Fruit fly (Drosophila melanogaster) whole organism, embryonic: Measurements from ENCODE around the gene CG18302.

Source experiments
- BEAF-32 ChIP-seq: fragments of 200-800 bp; sonication (Bioruptor generic); optimal IDR thresholded peaks from 3 replicates; lab custom pipeline; 2017; ENCODE audit warnings: missing biosample characterization, missing genetic modification characterization, mild to moderate bottlenecking, moderate library complexity, missing genetic modification reagents
- CG10543 ChIP-seq: fragments of 200-800 bp; sonication (Bioruptor generic); optimal IDR thresholded peaks from 3 replicates; lab custom pipeline; 2017; ENCODE audit warnings: missing biosample characterization, mild to moderate bottlenecking, missing genetic modification characterization, moderate library complexity
- CG11456 ChIP-seq: fragments of 200-800 bp; sonication (Bioruptor generic); IDR thresholded peaks from 3 replicates; pipeline ENCODE4 v1.3.6; 2022; ENCODE audit warnings: missing biosample characterization, missing genetic modification characterization
- CG12391 ChIP-seq: fragments of 200-800 bp; sonication (Bioruptor generic); optimal IDR thresholded peaks from 3 replicates; lab custom pipeline; 2018; ENCODE audit warnings: missing biosample characterization, mild to moderate bottlenecking, missing genetic modification characterization, moderate library complexity
- CG13424 ChIP-seq: fragments of 200-800 bp; sonication (Bioruptor generic); optimal IDR thresholded peaks from 2 replicates; lab custom pipeline; 2019; ENCODE audit warnings: missing biosample characterization, mild to moderate bottlenecking, missing genetic modification characterization, moderate library complexity
- CG15073 ChIP-seq: fragments of 200-800 bp; sonication (Bioruptor generic); optimal IDR thresholded peaks from 2 replicates; lab custom pipeline; 2016; ENCODE audit warnings: missing biosample characterization, missing genetic modification characterization
- CG15696 ChIP-seq: fragments of 200-800 bp; sonication (Bioruptor generic); optimal IDR thresholded peaks from 2 replicates; lab custom pipeline; 2019; ENCODE audit warnings: missing biosample characterization, mild to moderate bottlenecking, missing genetic modification characterization, moderate library complexity
- CG16813 ChIP-seq: fragments of 200-800 bp; sonication (Bioruptor generic); IDR thresholded peaks from 3 replicates; pipeline ENCODE4 v1.3.6; 2022; ENCODE audit warnings: missing biosample characterization, missing genetic modification characterization; ENCODE audit not compliant: partially characterized antibody
- CG18476 ChIP-seq: fragments of 200-800 bp; sonication (Bioruptor generic); optimal IDR thresholded peaks from 2 replicates; lab custom pipeline; 2016; ENCODE audit warnings: missing biosample characterization, mild to moderate bottlenecking, missing genetic modification characterization
- CG30403 ChIP-seq: fragments of 200-800 bp; sonication (Bioruptor generic); optimal IDR thresholded peaks from 3 replicates; lab custom pipeline; 2016; ENCODE audit warnings: missing biosample characterization, missing genetic modification characterization
- CG30431 ChIP-seq: fragments of 200-800 bp; sonication (Bioruptor generic); optimal IDR thresholded peaks from 2 replicates; lab custom pipeline; 2017; ENCODE audit warnings: missing biosample characterization, missing genetic modification characterization
- CG34422 ChIP-seq: fragments of 200-800 bp; sonication (Bioruptor generic); IDR thresholded peaks from 3 replicates; pipeline ENCODE4 v1.3.6; 2022; ENCODE audit warnings: missing biosample characterization, missing genetic modification characterization
- CG4707 ChIP-seq: fragments of 200-800 bp; sonication (Bioruptor generic); optimal IDR thresholded peaks from 2 replicates; lab custom pipeline; 2018; ENCODE audit warnings: missing biosample characterization, mild to moderate bottlenecking, missing genetic modification characterization, moderate library complexity
- CG6272 ChIP-seq: fragments of 200-800 bp; sonication (Bioruptor generic); IDR thresholded peaks from 2 replicates; pipeline ENCODE4 v1.3.6; 2022; ENCODE audit warnings: missing biosample characterization, missing genetic modification characterization
- CG6813 ChIP-seq: fragments of 200-800 bp; sonication (Bioruptor generic); optimal IDR thresholded peaks from 2 replicates; lab custom pipeline; 2017; ENCODE audit warnings: missing biosample characterization, missing genetic modification characterization, mild to moderate bottlenecking, moderate library complexity, missing genetic modification reagents
- CG7271 ChIP-seq: fragments of 200-800 bp; sonication (Bioruptor generic); optimal IDR thresholded peaks from 2 replicates; lab custom pipeline; 2018; ENCODE audit warnings: missing biosample characterization, mild to moderate bottlenecking, missing genetic modification characterization, moderate library complexity
- CG8281 ChIP-seq: fragments of 200-800 bp; sonication (Bioruptor generic); optimal IDR thresholded peaks from 2 replicates; lab custom pipeline; 2018; ENCODE audit warnings: missing biosample characterization, mild to moderate bottlenecking, missing genetic modification characterization, moderate library complexity
- CG9437 ChIP-seq: fragments of 200-800 bp; sonication (Bioruptor generic); optimal IDR thresholded peaks from 2 replicates; lab custom pipeline; 2018; ENCODE audit warnings: missing biosample characterization, mild to moderate bottlenecking, missing genetic modification characterization
- CrebB ChIP-seq: fragments of 200-800 bp; sonication (Bioruptor generic); optimal IDR thresholded peaks from 3 replicates; lab custom pipeline; 2018; ENCODE audit warnings: missing biosample characterization, mild to moderate bottlenecking, missing genetic modification characterization
- D19B ChIP-seq: fragments of 200-800 bp; sonication (Bioruptor generic); optimal IDR thresholded peaks from 2 replicates; lab custom pipeline; 2017; ENCODE audit warnings: missing biosample characterization, mild to moderate bottlenecking, missing genetic modification characterization
- E2f1 ChIP-seq: fragments of 200-800 bp; sonication (Bioruptor generic); IDR thresholded peaks from 2 replicates; pipeline ENCODE4 v1.3.6; 2022; ENCODE audit warnings: missing biosample characterization, missing genetic modification characterization
- Fer3 ChIP-seq: fragments of 200-800 bp; sonication (Bioruptor generic); optimal IDR thresholded peaks from 2 replicates; lab custom pipeline; 2018; ENCODE audit warnings: missing biosample characterization, mild to moderate bottlenecking, missing genetic modification characterization, moderate library complexity
- Gsc ChIP-seq: fragments of 200-800 bp; sonication (Bioruptor generic); IDR thresholded peaks from 2 replicates; pipeline ENCODE4 v1.3.6; 2022; ENCODE audit warnings: missing biosample characterization, missing genetic modification characterization
- HmgD ChIP-seq: fragments of 200-800 bp; sonication (Bioruptor generic); optimal IDR thresholded peaks from 3 replicates; lab custom pipeline; 2016; ENCODE audit warnings: missing biosample characterization, missing genetic modification characterization
- Hmx ChIP-seq: fragments of 200-800 bp; sonication (Bioruptor generic); optimal IDR thresholded peaks from 2 replicates; lab custom pipeline; 2016; ENCODE audit warnings: missing biosample characterization, missing genetic modification characterization
- Lhr ChIP-seq: fragments of 200-800 bp; sonication (Bioruptor generic); optimal IDR thresholded peaks from 3 replicates; lab custom pipeline; 2017; ENCODE audit warnings: mild to moderate bottlenecking, missing biosample characterization, missing genetic modification reagents, missing genetic modification characterization
- NK7.1 ChIP-seq: fragments of 200-800 bp; sonication (Bioruptor generic); optimal IDR thresholded peaks from 3 replicates; lab custom pipeline; 2016; ENCODE audit warnings: missing biosample characterization, missing genetic modification characterization
- Nf-YA ChIP-seq: fragments of 200-800 bp; sonication (Bioruptor generic); IDR thresholded peaks from 2 replicates; pipeline ENCODE4 v1.3.6; 2022; ENCODE audit warnings: missing biosample characterization, missing genetic modification characterization
- Usf ChIP-seq: fragments of 200-800 bp; sonication (Bioruptor generic); optimal IDR thresholded peaks from 2 replicates; lab custom pipeline; 2017; ENCODE audit warnings: missing genotype, missing biosample characterization, missing genetic modification characterization
- YL-1 ChIP-seq: fragments of 200-800 bp; sonication (Bioruptor generic); optimal IDR thresholded peaks from 3 replicates; lab custom pipeline; 2017; ENCODE audit warnings: missing biosample characterization, mild to moderate bottlenecking, missing genetic modification characterization
- ap ChIP-seq: fragments of 200-800 bp; sonication (Bioruptor generic); IDR thresholded peaks from 2 replicates; pipeline ENCODE4 v1.3.6; 2022; ENCODE audit warnings: missing biosample characterization, missing genetic modification characterization
- ash1 ChIP-seq: fragments of 200-800 bp; sonication (Bioruptor generic); optimal IDR thresholded peaks from 2 replicates; lab custom pipeline; 2018; ENCODE audit warnings: missing biosample characterization, mild to moderate bottlenecking, missing genetic modification characterization
- cg ChIP-seq: fragments of 200-800 bp; sonication (Bioruptor generic); optimal IDR thresholded peaks from 3 replicates; lab custom pipeline; 2019; ENCODE audit warnings: missing biosample characterization, mild to moderate bottlenecking, missing genetic modification characterization, moderate library complexity
- jing ChIP-seq: fragments of 200-800 bp; sonication (Bioruptor generic); optimal IDR thresholded peaks from 2 replicates; lab custom pipeline; 2018; ENCODE audit warnings: missing biosample characterization, mild to moderate bottlenecking, missing genetic modification characterization
- ken ChIP-seq: fragments of 200-800 bp; sonication (Bioruptor generic); IDR thresholded peaks from 3 replicates; pipeline ENCODE4 v1.3.6; 2022; ENCODE audit warnings: missing biosample characterization, missing genetic modification characterization
- knrl ChIP-seq: fragments of 200-800 bp; sonication (Bioruptor generic); IDR thresholded peaks from 3 replicates; pipeline ENCODE4 v1.3.6; 2022; ENCODE audit warnings: missing biosample characterization, missing genetic modification characterization; ENCODE audit not compliant: partially characterized antibody
- nmo ChIP-seq: fragments of 200-800 bp; sonication (Bioruptor generic); optimal IDR thresholded peaks from 2 replicates; lab custom pipeline; 2018; ENCODE audit warnings: missing biosample characterization, mild to moderate bottlenecking, missing genetic modification characterization, moderate library complexity
- odd ChIP-seq: fragments of 200-800 bp; sonication (Bioruptor generic); optimal IDR thresholded peaks from 2 replicates; lab custom pipeline; 2017; ENCODE audit warnings: missing biosample characterization, mild to moderate bottlenecking, missing genetic modification characterization
- org-1 ChIP-seq: fragments of 200-800 bp; sonication (Bioruptor generic); optimal IDR thresholded peaks from 2 replicates; lab custom pipeline; 2017; ENCODE audit warnings: missing biosample characterization, missing genetic modification characterization
- pfk ChIP-seq: fragments of 200-800 bp; sonication (Bioruptor generic); optimal IDR thresholded peaks from 2 replicates; lab custom pipeline; 2018; ENCODE audit warnings: missing biosample characterization, mild to moderate bottlenecking, missing genetic modification characterization, moderate library complexity
- pnt ChIP-seq: fragments of 200-800 bp; sonication (Bioruptor generic); optimal IDR thresholded peaks from 3 replicates; lab custom pipeline; 2016; ENCODE audit warnings: missing biosample characterization, missing genetic modification characterization
- rib ChIP-seq: fragments of 200-800 bp; sonication (Bioruptor generic); IDR thresholded peaks from 2 replicates; pipeline ENCODE4 v1.3.6; 2022; ENCODE audit warnings: missing biosample characterization, missing genetic modification characterization
- scrt ChIP-seq: fragments of 200-800 bp; sonication (Bioruptor generic); optimal IDR thresholded peaks from 2 replicates; lab custom pipeline; 2018; ENCODE audit warnings: missing biosample characterization, mild to moderate bottlenecking, missing genetic modification characterization, moderate library complexity
- sna ChIP-seq: fragments of 200-800 bp; sonication (Bioruptor generic); IDR thresholded peaks from 2 replicates; pipeline ENCODE4 v1.3.6; 2022; ENCODE audit warnings: missing biosample characterization, missing genetic modification characterization; ENCODE audit not compliant: partially characterized antibody
- stc ChIP-seq: fragments of 200-800 bp; sonication (Bioruptor generic); IDR thresholded peaks from 2 replicates; pipeline ENCODE4 v1.3.6; 2022; ENCODE audit warnings: missing biosample characterization, missing genetic modification characterization
- tin ChIP-seq: fragments of 200-800 bp; sonication (Bioruptor generic); optimal IDR thresholded peaks from 3 replicates; lab custom pipeline; 2016; ENCODE audit warnings: missing biosample characterization, missing genetic modification characterization
- tup ChIP-seq: fragments of 200-800 bp; sonication (Bioruptor generic); optimal IDR thresholded peaks from 2 replicates; lab custom pipeline; 2016; ENCODE audit warnings: missing biosample characterization, mild to moderate bottlenecking, missing genetic modification characterization, moderate library complexity
- zen2 ChIP-seq: fragments of 200-800 bp; sonication (Bioruptor generic); IDR thresholded peaks from 3 replicates; pipeline ENCODE4 v1.3.6; 2022; ENCODE audit warnings: missing biosample characterization, missing genetic modification characterization; ENCODE audit not compliant: partially characterized antibody
- zfh2 ChIP-seq: fragments of 200-800 bp; sonication (Bioruptor generic); optimal IDR thresholded peaks from 2 replicates; lab custom pipeline; 2016; ENCODE audit warnings: missing biosample characterization, missing genetic modification characterization

CG18302 gene

DNA sequence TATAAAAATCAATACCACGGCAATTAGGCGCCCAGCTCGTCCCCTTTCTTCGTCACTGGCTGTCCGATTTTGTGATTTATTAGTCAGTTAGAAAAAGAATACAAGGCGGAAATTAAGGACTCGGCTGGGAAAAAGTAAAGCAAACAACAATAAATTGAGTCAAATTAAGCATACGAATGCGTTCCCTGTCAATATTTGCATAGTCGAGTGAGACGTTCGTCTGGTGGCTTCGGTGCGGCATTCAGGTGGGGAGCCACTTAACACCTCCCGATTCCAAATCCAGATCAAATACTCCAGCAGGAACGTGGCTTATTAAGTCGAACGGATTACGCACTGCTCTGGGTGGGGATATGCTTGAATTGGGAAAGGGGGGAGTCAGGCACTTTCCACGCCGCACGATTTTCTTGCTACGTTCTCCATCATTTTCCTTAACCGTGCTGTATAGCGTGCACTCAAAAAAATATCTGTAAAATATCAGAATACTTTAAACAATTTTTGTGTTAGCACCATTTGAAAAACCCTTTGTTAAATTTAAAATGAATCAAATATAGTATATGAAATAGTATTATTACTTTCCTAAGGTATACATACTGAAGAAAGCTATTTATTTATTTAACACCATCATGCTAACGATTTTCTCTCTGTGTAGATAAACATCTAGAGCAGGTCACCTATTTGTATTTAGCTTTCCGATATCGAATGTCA is 9.1 kb downstream of the CG18302 start (continued):
- TF ChIP-seq Lhr (GFP tag; lab: Kevin White, UChicago) (peak; percentile 11), YL-1 (GFP tag; lab: Kevin White, UChicago) (no peak), CG11456 (GFP tag; lab: Robert Waterston, UW) (no peak), cg (GFP tag; lab: Kevin White, UChicago) (no peak), CG10543 (GFP tag; lab: Kevin White, UChicago) (no peak), Nf-YA (GFP tag; lab: Robert Waterston, UW) (no peak), CrebB (tag; lab: Kevin White, UChicago) (no peak), nmo (GFP tag; lab: Kevin White, UChicago) (peak; percentile 73), odd (no peak), ken (GFP tag; lab: Robert Waterston, UW) (0 out of 3 replicates have a peak, but pooled peaks have one; percentile 34), Gsc (GFP tag; lab: Robert Waterston, UW) (no peak), CG16813 (GFP tag; lab: Robert Waterston, UW) (no peak), CG12391 (peak; percentile 80), BEAF-32 (GFP tag; lab: Kevin White, UChicago) (no peak), knrl (GFP tag; lab: Robert Waterston, UW) (no peak), ash1 (no peak), zfh2 (GFP tag; lab: Kevin White, UChicago) (no peak), stc (GFP tag; lab: Robert Waterston, UW) (peak; percentile 19; the same call in 1 of the 2 replicates), scrt (GFP tag; lab: Kevin White, UChicago) (no peak), CG6813 (GFP tag; lab: Kevin White, UChicago) (no peak), sna (GFP tag; lab: Robert Waterston, UW) (no peak), Hmx (GFP tag; lab: Kevin White, UChicago) (no peak), CG7271 (tag; lab: Kevin White, UChicago) (no peak), CG30431 (GFP tag; lab: Kevin White, UChicago) (no peak), CG4707 (GFP tag; lab: Kevin White, UChicago) (no peak), CG9437 (GFP tag; lab: Kevin White, UChicago) (peak; percentile 26), zen2 (GFP tag; lab: Robert Waterston, UW) (no peak), ap (GFP tag; lab: Robert Waterston, UW) (peak; percentile 38), Fer3 (tag; lab: Kevin White, UChicago) (no peak), CG15073 (no peak), HmgD (no peak), pfk (GFP tag; lab: Kevin White, UChicago) (no peak), CG34422 (GFP tag; lab: Robert Waterston, UW) (no peak), tin (GFP tag; lab: Kevin White, UChicago) (peak; percentile 48), pnt (GFP tag; lab: Kevin White, UChicago) (no peak), CG13424 (peak; percentile 49), Usf (GFP tag; lab: Kevin White, UChicago) (no peak), E2f1 (no peak), CG15696 (tag; lab: Kevin White, UChicago) (peak; percentile 40), CG6272 (GFP tag; lab: Robert Waterston, UW) (no peak), NK7.1 (GFP tag; lab: Kevin White, UChicago) (no peak), jing (GFP tag; lab: Kevin White, UChicago) (no peak), CG8281 (tag; lab: Kevin White, UChicago) (no peak), CG30403 (peak; percentile 53), tup (GFP tag; lab: Kevin White, UChicago) (no peak), org-1 (GFP tag; lab: Kevin White, UChicago) (no peak), CG18476 (no peak), D19B (GFP tag; lab: Kevin White, UChicago) (no peak), rib (GFP tag; lab: Robert Waterston, UW) (no peak)
